Fruit fly (Drosophila melanogaster): ENCODE measurements around the gene eIF4E1.

Gene eIF4E1

DNA sequence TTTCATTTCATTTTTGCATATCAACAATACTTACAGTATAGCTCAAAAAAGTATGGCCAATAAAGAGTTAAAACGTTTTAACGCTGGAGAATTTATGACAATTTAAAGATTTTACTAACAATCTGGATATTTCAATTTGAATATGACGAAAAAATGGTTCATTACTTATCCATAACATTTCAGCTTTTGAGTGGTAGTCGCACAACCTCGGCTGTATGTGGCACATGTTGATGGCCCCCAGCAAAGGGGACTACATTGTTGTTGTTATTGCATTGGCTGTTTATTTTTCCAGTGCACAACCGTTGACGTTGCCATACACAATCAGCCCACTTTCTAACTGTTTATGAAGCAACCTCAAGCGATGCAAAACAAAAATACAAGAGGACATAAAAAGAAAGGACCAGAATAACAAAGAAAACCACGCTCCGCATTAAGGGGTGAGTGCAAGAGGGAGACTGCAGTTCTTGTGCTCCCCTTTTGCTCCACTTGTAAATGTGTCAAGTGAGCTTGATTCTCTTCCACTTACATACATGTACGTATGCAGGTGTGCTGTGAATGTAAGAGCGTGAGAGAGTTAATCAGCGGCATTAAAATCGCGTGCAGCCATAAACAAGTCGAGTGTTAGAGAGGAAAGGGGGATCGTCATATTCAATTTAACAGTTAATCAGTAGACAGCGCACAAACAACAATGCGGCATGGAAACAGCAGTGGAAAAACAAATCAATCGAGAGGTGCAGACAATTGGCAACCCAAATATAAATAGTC, 18.0 kb upstream of the eIF4E1 start (continued):
- TF ChIP-seq her (GFP tag; optimal IDR thresholded peaks at IDR 0.05) (no peak), CG16863 (GFP tag; optimal IDR thresholded peaks at IDR 0.05) (peak; percentile 7), Scr (GFP tag; IDR thresholded peaks at IDR 0.05; ENCODE audit: partially characterized antibody) (no peak), chm (GFP tag; IDR thresholded peaks at IDR 0.05) (no peak), MBD-R2 (GFP tag; IDR thresholded peaks at IDR 0.05) (no peak), CG32532 (GFP tag; IDR thresholded peaks at IDR 0.05) (peak; percentile 14; the same call in 1 of the 2 replicates), Asciz (GFP tag; optimal IDR thresholded peaks at IDR 0.05) (peak; percentile 52), hb (GFP tag; IDR thresholded peaks at IDR 0.05; ENCODE audit: partially characterized antibody) (no peak), klu (GFP tag; IDR thresholded peaks at IDR 0.05) (no peak), CG13123 (GFP tag; optimal IDR thresholded peaks at IDR 0.05) (no peak), CG3838 (GFP tag; optimal IDR thresholded peaks at IDR 0.05) (no peak), Hr3 (GFP tag; optimal IDR thresholded peaks at IDR 0.05) (peak; percentile 11), CG7271 (tag; optimal IDR thresholded peaks at IDR 0.05) (no peak), gcm2 (GFP tag; optimal IDR thresholded peaks at IDR 0.05) (no peak), sug (tag; optimal IDR thresholded peaks at IDR 0.05) (peak; percentile 90), Fer3 (tag; optimal IDR thresholded peaks at IDR 0.05) (peak; percentile 29), CG6765 (GFP tag; optimal IDR thresholded peaks at IDR 0.05) (no peak), D19B (GFP tag; optimal IDR thresholded peaks at IDR 0.05) (no peak), al (GFP tag; IDR thresholded peaks at IDR 0.05) (no peak), lab (GFP tag; optimal IDR thresholded peaks at IDR 0.05) (peak; percentile 68), Dfd (GFP tag; optimal IDR thresholded peaks at IDR 0.05) (no peak), Kr (GFP tag; optimal IDR thresholded peaks at IDR 0.05) (no peak), CG11695 (GFP tag; IDR thresholded peaks at IDR 0.05) (peak; percentile 74; the same call in 2 of the 3 replicates), CG11085 (GFP tag; IDR thresholded peaks at IDR 0.05) (peak; percentile 17; the same call in 1 of the 2 replicates), Ada2b (GFP tag; IDR thresholded peaks at IDR 0.05) (peak; percentile 55), CG4854 (GFP tag; optimal IDR thresholded peaks at IDR 0.05) (no peak), CG6254 (GFP tag; optimal IDR thresholded peaks at IDR 0.05) (no peak), ap (GFP tag; IDR thresholded peaks at IDR 0.05) (peak; percentile 62), MTF-1 (GFP tag; optimal IDR thresholded peaks at IDR 0.05; ENCODE audit: borderline replicate concordance) (no peak), sc (optimal IDR thresholded peaks at IDR 0.05) (no peak), sc (GFP tag; optimal IDR thresholded peaks at IDR 0.05) (peak; percentile 10), Dip2 (GFP tag; IDR thresholded peaks at IDR 0.05) (no peak), nerfin-1 (tag; optimal IDR thresholded peaks at IDR 0.05) (peak; percentile 5), CG9215 (GFP tag; IDR thresholded peaks at IDR 0.05) (no peak), CG2116 (GFP tag; optimal IDR thresholded peaks at IDR 0.05) (no peak), E2f2 (GFP tag; IDR thresholded peaks at IDR 0.05) (peak; percentile 39; the same call in 1 of the 2 replicates), Hr51 (GFP tag; optimal IDR thresholded peaks at IDR 0.05) (peak in 1 of 2 experiments; percentile 75), CG7963 (GFP tag; IDR thresholded peaks at IDR 0.05; ENCODE audit: partially characterized antibody) (no peak), CG32772 (GFP tag; IDR thresholded peaks at IDR 0.05) (no peak; the same call in 1 of the 2 replicates), CG31441 (GFP tag; IDR thresholded peaks at IDR 0.05) (peak; percentile 55), row (GFP tag; IDR thresholded peaks at IDR 0.05) (peak; percentile 75), Xbp1 (GFP tag; optimal IDR thresholded peaks at IDR 0.05) (peak; percentile 54), CG5245 (GFP tag; optimal IDR thresholded peaks at IDR 0.05) (no peak), CG12299 (tag; optimal IDR thresholded peaks at IDR 0.05) (no peak), pum (GFP tag; optimal IDR thresholded peaks at IDR 0.05) (peak; percentile 12), oc (tag; optimal IDR thresholded peaks at IDR 0.05) (peak; percentile 8), CG12391 (tag; optimal IDR thresholded peaks at IDR 0.05) (peak; percentile 52), CG11456 (GFP tag; IDR thresholded peaks at IDR 0.05) (0 out of 3 replicates have a peak, but pooled peaks have one; percentile 24), CG7987 (GFP tag; optimal IDR thresholded peaks at IDR 0.05) (no peak)
